Fruit fly (Drosophila melanogaster): ENCODE results near the gene eIF5B.

Gene eIF5B

DNA sequence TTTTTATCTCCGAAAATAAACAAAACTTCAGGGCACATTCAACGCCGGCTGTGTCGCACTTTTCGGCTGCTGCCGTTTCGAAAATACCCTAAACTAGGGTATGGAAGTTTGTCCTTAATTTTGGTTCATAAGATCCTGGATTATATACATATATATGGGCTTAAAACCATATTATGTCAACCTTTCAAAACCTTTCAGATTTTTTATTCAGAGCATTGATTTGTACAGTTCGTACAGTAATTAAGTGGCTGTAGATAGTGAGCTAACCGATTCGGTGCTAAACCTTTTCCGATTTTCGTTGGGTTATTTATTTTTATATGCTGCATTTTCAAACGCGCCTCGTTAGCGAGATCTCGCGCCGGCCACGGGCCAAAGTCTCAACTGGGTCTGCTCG lies 71.1 kb downstream of the eIF5B start (continued):
- TF ChIP-seq peb (GFP tag; IDR thresholded peaks at IDR 0.05) = peak; percentile 10; the same call in 1 of the 2 replicates
- TF ChIP-seq CG14014 (GFP tag; IDR thresholded peaks at IDR 0.05) = no peak
- TF ChIP-seq CG6272 (GFP tag; IDR thresholded peaks at IDR 0.05) = 0 out of 2 replicates have a peak, but pooled peaks have one; percentile 9
- peak; percentile 56 for TF ChIP-seq CG18599 (GFP tag; optimal IDR thresholded peaks at IDR 0.05)
- TF ChIP-seq CG1832 (GFP tag; optimal IDR thresholded peaks at IDR 0.05) = no peak
- TF ChIP-seq CG33213 (GFP tag; optimal IDR thresholded peaks at IDR 0.05) = peak; percentile 47
- peak; percentile 21 for TF ChIP-seq Drgx (GFP tag; IDR thresholded peaks at IDR 0.05)
- TF ChIP-seq CG15011 (GFP tag; optimal IDR thresholded peaks at IDR 0.05) = no peak
- TF ChIP-seq tin (GFP tag; optimal IDR thresholded peaks at IDR 0.05) = peak; percentile 48
- no peak for TF ChIP-seq CG17912 (GFP tag; optimal IDR thresholded peaks at IDR 0.05)
- TF ChIP-seq CG4730 (GFP tag; IDR thresholded peaks at IDR 0.05) = 0 out of 2 replicates have a peak, but pooled peaks have one; percentile 14
- peak; percentile 80 for TF ChIP-seq CG10979 (tag; optimal IDR thresholded peaks at IDR 0.05)
- TF ChIP-seq Fer2 (tag; optimal IDR thresholded peaks at IDR 0.05) = no peak
- peak; percentile 72 for TF ChIP-seq gem (tag; optimal IDR thresholded peaks at IDR 0.05)
- peak in 1 of 2 experiments; percentile 22 for TF ChIP-seq Pdp1 (GFP tag; optimal IDR thresholded peaks at IDR 0.05)
- no peak for TF ChIP-seq bowl (GFP tag; IDR thresholded peaks at IDR 0.05)
- TF ChIP-seq CG8388 (GFP tag; optimal IDR thresholded peaks at IDR 0.05) = peak; percentile 33
- peak; percentile 50; the same call in 1 of the 3 replicates for TF ChIP-seq CG11093 (GFP tag; IDR thresholded peaks at IDR 0.05)
- peak; percentile 76 for TF ChIP-seq CG2712 (tag; optimal IDR thresholded peaks at IDR 0.05)
- peak; percentile 4 for TF ChIP-seq NK7.1 (GFP tag; optimal IDR thresholded peaks at IDR 0.05)
- TF ChIP-seq CG31441 (GFP tag; IDR thresholded peaks at IDR 0.05) = peak; percentile 69; the same call in 1 of the 2 replicates
- TF ChIP-seq E2f2 (GFP tag; IDR thresholded peaks at IDR 0.05) = no peak
- TF ChIP-seq CG34422 (GFP tag; IDR thresholded peaks at IDR 0.05) = no peak
- TF ChIP-seq Atf-2 (GFP tag; optimal IDR thresholded peaks at IDR 0.05) = no peak
- peak; percentile 29 for TF ChIP-seq Ssrp (tag; optimal IDR thresholded peaks at IDR 0.05)
- TF ChIP-seq tll (GFP tag; optimal IDR thresholded peaks at IDR 0.05) = no peak
- peak; percentile 4; the same call in 1 of the 2 replicates for TF ChIP-seq CG14667 (GFP tag; IDR thresholded peaks at IDR 0.05)
- TF ChIP-seq scrt (GFP tag; optimal IDR thresholded peaks at IDR 0.05) = peak; percentile 29
- TF ChIP-seq CG2678 (tag; optimal IDR thresholded peaks at IDR 0.05) = peak; percentile 70
- no peak for TF ChIP-seq CG11398 (GFP tag; optimal IDR thresholded peaks at IDR 0.05)
- TF ChIP-seq nerfin-1 (tag; optimal IDR thresholded peaks at IDR 0.05) = peak; percentile 35
- no peak for TF ChIP-seq nerfin-2 (GFP tag; IDR thresholded peaks at IDR 0.05; ENCODE audit: partially characterized antibody)
- TF ChIP-seq nmo (GFP tag; optimal IDR thresholded peaks at IDR 0.05) = peak; percentile 63
- TF ChIP-seq ase (GFP tag; IDR thresholded peaks at IDR 0.05) = peak; percentile 49; the same call in 1 of the 3 replicates
- TF ChIP-seq Camta (GFP tag; optimal IDR thresholded peaks at IDR 0.05) = peak; percentile 24
- TF ChIP-seq CG31365 (tag; optimal IDR thresholded peaks at IDR 0.05) = no peak
- TF ChIP-seq CG7786 (GFP tag; optimal IDR thresholded peaks at IDR 0.05) = no peak
- peak; percentile 13 for TF ChIP-seq zen (tag; optimal IDR thresholded peaks at IDR 0.05)
- TF ChIP-seq CG2889 (GFP tag; IDR thresholded peaks at IDR 0.05) = no peak
- peak in 1 of 2 experiments; percentile 34 for TF ChIP-seq Hr51 (GFP tag; optimal IDR thresholded peaks at IDR 0.05)
- TF ChIP-seq Max (GFP tag; optimal IDR thresholded peaks at IDR 0.05) = peak; percentile 38
- peak; percentile 24 for TF ChIP-seq CG6813 (GFP tag; optimal IDR thresholded peaks at IDR 0.05)
- TF ChIP-seq CG9797 (GFP tag; optimal IDR thresholded peaks at IDR 0.05) = no peak
- no peak for TF ChIP-seq HLHmδ (GFP tag; optimal IDR thresholded peaks at IDR 0.05)
- TF ChIP-seq CG4328 (GFP tag; optimal IDR thresholded peaks at IDR 0.05) = no peak
- TF ChIP-seq Bteb2 (GFP tag; optimal IDR thresholded peaks at IDR 0.05) = no peak
- no peak for TF ChIP-seq CG2129 (GFP tag; IDR thresholded peaks at IDR 0.05; ENCODE audit: partially characterized antibody)
- TF ChIP-seq sens-2 (GFP tag; IDR thresholded peaks at IDR 0.05) = no peak
- TF ChIP-seq CG15696 (tag; optimal IDR thresholded peaks at IDR 0.05) = no peak
